Fruit fly (Drosophila melanogaster): ENCODE data around the gene CG3679.

CG3679 gene

DNA sequence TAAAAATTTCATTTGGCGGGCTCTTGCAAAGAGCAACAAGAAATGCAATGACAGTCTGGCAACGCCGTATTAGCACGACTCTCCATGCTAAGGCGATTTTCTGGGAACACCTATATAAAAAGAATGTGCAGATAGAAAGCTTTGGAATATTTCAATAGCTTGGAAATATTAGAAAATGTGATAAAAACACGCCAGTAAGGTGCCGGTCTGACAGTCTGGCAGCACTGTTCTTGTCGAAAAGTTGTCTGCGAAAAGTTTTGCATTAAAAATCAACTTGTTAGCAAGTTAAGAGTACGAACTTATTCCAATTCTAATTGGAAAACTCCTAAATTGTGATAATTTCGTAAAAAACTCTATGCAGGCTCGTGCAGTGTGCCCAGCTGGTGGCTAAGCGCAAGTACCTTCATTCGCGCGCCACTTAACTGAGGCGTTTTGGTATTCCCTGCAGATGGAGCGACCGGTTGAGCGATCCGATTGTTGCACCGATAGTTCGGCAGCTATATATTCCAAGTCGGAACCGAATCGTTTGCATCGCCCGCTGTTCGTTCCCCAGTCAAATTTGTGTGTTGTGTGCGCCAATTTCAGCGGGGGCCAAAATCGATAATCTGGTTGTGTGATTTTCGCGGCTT, 25.7 kb upstream of the CG3679 start, which contains the start of gene eas (continued):
- no peak for TF ChIP-seq CG1621 (tag; optimal IDR thresholded peaks at IDR 0.05)
- TF ChIP-seq Sox15 (GFP tag; optimal IDR thresholded peaks at IDR 0.05) = no peak
- TF ChIP-seq CG6854 (GFP tag; optimal IDR thresholded peaks at IDR 0.05) = no peak
- TF ChIP-seq CG3919 (GFP tag; optimal IDR thresholded peaks at IDR 0.05) = no peak
- TF ChIP-seq CG34406 (GFP tag; optimal IDR thresholded peaks at IDR 0.05) = no peak
- TF ChIP-seq CG8632 (GFP tag; optimal IDR thresholded peaks at IDR 0.05) = no peak
- TF ChIP-seq net (GFP tag; optimal IDR thresholded peaks at IDR 0.05) = no peak
- no peak for TF ChIP-seq CG6276 (GFP tag; optimal IDR thresholded peaks at IDR 0.05)
- peak; percentile 55 for TF ChIP-seq Eip78C (GFP tag)
- TF ChIP-seq CG10669 (GFP tag; optimal IDR thresholded peaks at IDR 0.05) = no peak
- no peak for TF ChIP-seq Ets21C (GFP tag; optimal IDR thresholded peaks at IDR 0.05)
- TF ChIP-seq Eip75B (GFP tag; optimal IDR thresholded peaks at IDR 0.05) = no peak
- TF ChIP-seq salr (GFP tag; optimal IDR thresholded peaks at IDR 0.05) = peak in 1 of 2 experiments; percentile 7
- no peak for TF ChIP-seq CG11762 (GFP tag; optimal IDR thresholded peaks at IDR 0.05; ENCODE audit: insufficient read depth)
- TF ChIP-seq OdsH (GFP tag; optimal IDR thresholded peaks at IDR 0.05) = no peak
- no peak for TF ChIP-seq Sox102F (GFP tag; optimal IDR thresholded peaks at IDR 0.05)
- TF ChIP-seq esn (GFP tag; optimal IDR thresholded peaks at IDR 0.05) = peak; percentile 31
- peak; percentile 36 for TF ChIP-seq Hr39 (GFP tag; optimal IDR thresholded peaks at IDR 0.05)
- no peak for TF ChIP-seq Eip93F (GFP tag; optimal IDR thresholded peaks at IDR 0.05)
- TF ChIP-seq pdm3 (GFP tag; optimal IDR thresholded peaks at IDR 0.05) = no peak
- TF ChIP-seq CG4318 (GFP tag; optimal IDR thresholded peaks at IDR 0.05) = no peak
- no peak for TF ChIP-seq Hr4 (GFP tag; optimal IDR thresholded peaks at IDR 0.05)

- TF ChIP-seq Smox (GFP tag; optimal IDR thresholded peaks at IDR 0.05) = peak; percentile 79
- peak; percentile 63 for TF ChIP-seq CG4318 (GFP tag; optimal IDR thresholded peaks at IDR 0.05)
- peak; percentile 49 for TF ChIP-seq Hr4 (GFP tag; optimal IDR thresholded peaks at IDR 0.05)
- TF ChIP-seq Lpt (GFP tag; optimal IDR thresholded peaks at IDR 0.05) = peak; percentile 71
- peak; percentile 89 for TF ChIP-seq fd59A (GFP tag; optimal IDR thresholded peaks at IDR 0.05)
- no peak for TF ChIP-seq fkh (GFP tag; optimal IDR thresholded peaks at IDR 0.05)
- TF ChIP-seq Met (GFP tag; optimal IDR thresholded peaks at IDR 0.05) = peak; percentile 87
- peak; percentile 90 for TF ChIP-seq Eip78C (GFP tag)
- peak; percentile 65 for TF ChIP-seq cyc (GFP tag; optimal IDR thresholded peaks at IDR 0.05)
- no peak for TF ChIP-seq Hr38 (GFP tag; optimal IDR thresholded peaks at IDR 0.05)
- TF ChIP-seq CG6854 (GFP tag; optimal IDR thresholded peaks at IDR 0.05) = peak; percentile 88
- peak; percentile 75 for TF ChIP-seq CG11762 (GFP tag; optimal IDR thresholded peaks at IDR 0.05; ENCODE audit: insufficient read depth)
- TF ChIP-seq svp (GFP tag) = peak; percentile 73
- TF ChIP-seq CG6276 (GFP tag; optimal IDR thresholded peaks at IDR 0.05) = peak; percentile 83
- peak; percentile 71 for TF ChIP-seq Gug (GFP tag; IDR thresholded peaks at IDR 0.05)
- peak; percentile 94 for TF ChIP-seq CG6808 (GFP tag; optimal IDR thresholded peaks at IDR 0.05)
- peak; percentile 90 for TF ChIP-seq eg (GFP tag; IDR thresholded peaks at IDR 0.05)
- TF ChIP-seq Eip75B (GFP tag; optimal IDR thresholded peaks at IDR 0.05) = peak; percentile 78
- peak; percentile 85 for TF ChIP-seq CG3919 (GFP tag; optimal IDR thresholded peaks at IDR 0.05)
- peak; percentile 77 for TF ChIP-seq CG31627 (GFP tag; optimal IDR thresholded peaks at IDR 0.05)
- peak; percentile 88 for TF ChIP-seq CG10669 (GFP tag; optimal IDR thresholded peaks at IDR 0.05)
- peak; percentile 80 for TF ChIP-seq acj6 (GFP tag; optimal IDR thresholded peaks at IDR 0.05)
- peak; percentile 90 to 91 for TF ChIP-seq ss (GFP tag; optimal IDR thresholded peaks at IDR 0.05)
- TF ChIP-seq topi (GFP tag; optimal IDR thresholded peaks at IDR 0.05) = peak; percentile 87
- peak; percentile 80 for TF ChIP-seq vri (GFP tag; optimal IDR thresholded peaks at IDR 0.05)
- TF ChIP-seq achi (GFP tag; optimal IDR thresholded peaks at IDR 0.05) = peak; percentile 85
- peak; percentile 86 for TF ChIP-seq dsx (GFP tag; optimal IDR thresholded peaks at IDR 0.05; ENCODE audit: poor library complexity, severe bottlenecking)
- peak; percentile 94 for TF ChIP-seq CG15336 (GFP tag; IDR thresholded peaks at IDR 0.05)
- TF ChIP-seq CG6163 (GFP tag; IDR thresholded peaks at IDR 0.05) = peak; percentile 93
- TF ChIP-seq CG10631 (GFP tag; optimal IDR thresholded peaks at IDR 0.05) = peak; percentile 75
- peak; percentile 92 for TF ChIP-seq CG1621 (tag; optimal IDR thresholded peaks at IDR 0.05)
- peak; percentile 13 for TF ChIP-seq fd85E (GFP tag; optimal IDR thresholded peaks at IDR 0.05)
- peak; percentile 80 for TF ChIP-seq Hr39 (GFP tag; optimal IDR thresholded peaks at IDR 0.05)
- peak; percentile 87 for TF ChIP-seq Sox102F (GFP tag; optimal IDR thresholded peaks at IDR 0.05)
- peak; percentile 85 for TF ChIP-seq CG8632 (GFP tag; optimal IDR thresholded peaks at IDR 0.05)
- TF ChIP-seq CG6792 (GFP tag; optimal IDR thresholded peaks at IDR 0.05) = peak; percentile 88
- TF ChIP-seq OdsH (GFP tag; optimal IDR thresholded peaks at IDR 0.05) = peak; percentile 79
- TF ChIP-seq Blimp-1 (GFP tag; optimal IDR thresholded peaks at IDR 0.05) = peak; percentile 70
- TF ChIP-seq CG11902 (GFP tag; optimal IDR thresholded peaks at IDR 0.05) = peak; percentile 36
These were observed 24.9 kb upstream of the CG3679 start for dm6 chrX:16278783-16279182.

Data from whole organism, prepupa.